In the genomic region with DNA sequence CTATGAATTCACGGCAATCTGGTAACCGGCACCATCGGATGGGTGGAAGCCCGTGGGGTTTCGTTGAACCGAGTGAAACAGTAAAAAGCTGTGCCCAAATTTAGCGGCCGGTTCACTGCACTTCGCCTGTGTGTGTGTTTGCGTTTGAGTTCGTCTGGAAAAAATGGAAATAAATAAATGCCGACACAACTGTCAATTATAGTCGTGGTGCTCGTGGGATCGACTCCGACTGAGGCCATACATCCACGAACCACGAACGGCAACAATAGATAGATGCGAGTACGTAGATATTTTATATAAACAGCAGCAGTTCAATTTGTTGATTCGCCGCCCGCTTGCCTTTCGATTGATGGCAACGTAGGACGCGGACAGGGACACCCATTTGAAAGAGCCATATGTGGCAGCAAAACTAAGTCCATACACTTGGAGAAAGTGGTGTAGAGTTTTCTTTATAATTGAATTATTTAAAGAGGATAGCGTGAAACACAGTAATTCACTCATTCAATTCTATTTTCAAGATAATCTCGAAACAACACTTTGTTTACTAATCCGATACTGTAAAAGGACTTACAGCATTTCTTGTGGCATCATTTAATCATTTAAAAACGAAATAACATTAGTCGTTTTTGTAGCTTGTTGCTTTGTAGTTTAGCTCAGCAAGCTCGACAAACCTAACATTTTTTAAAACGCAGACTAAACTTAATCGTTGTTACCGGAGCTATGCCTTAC, we compare ENCODE assay signal across 1 fruit fly cellular context.
TF ChIP-seq lines count a peak whose summit lies in the region.

No protein-coding gene starts in this region.

TF ChIP-seq in whole organism, embryonic, 481 proteins besides CTCF, POLR2A, EP300 and RAD21 (continued from another document and continues in another):
- TF ChIP-seq CG33213 (GFP tag; optimal IDR thresholded peaks at IDR 0.05; lab: Kevin White, UChicago) (no peak), HLHmδ (GFP tag; optimal IDR thresholded peaks at IDR 0.05; lab: Kevin White, UChicago) (peak; percentile 10), ATbp (GFP tag; optimal IDR thresholded peaks at IDR 0.05; lab: Kevin White, UChicago) (no peak), Lpt (GFP tag; optimal IDR thresholded peaks at IDR 0.05; lab: Kevin White, UChicago) (no peak), Ssrp (tag; optimal IDR thresholded peaks at IDR 0.05; lab: Kevin White, UChicago) (no peak), CG17359 (tag; optimal IDR thresholded peaks at IDR 0.05; lab: Kevin White, UChicago) (peak; percentile 39), CG15269 (tag; optimal IDR thresholded peaks at IDR 0.05; lab: Kevin White, UChicago) (no peak), H2.0 (GFP tag; IDR thresholded peaks at IDR 0.05; lab: Robert Waterston, UW) (0 out of 2 replicates have a peak, but pooled peaks have one; percentile 13), Hr39 (optimal IDR thresholded peaks at IDR 0.05; lab: Kevin White, UChicago) (no peak), CG18011 (GFP tag; optimal IDR thresholded peaks at IDR 0.05; lab: Kevin White, UChicago) (no peak), z (GFP tag; IDR thresholded peaks at IDR 0.05; lab: Robert Waterston, UW) (no peak), CG9609 (GFP tag; optimal IDR thresholded peaks at IDR 0.05; lab: Kevin White, UChicago) (no peak), CG1602 (GFP tag; optimal IDR thresholded peaks at IDR 0.05; lab: Kevin White, UChicago) (peak; percentile 11), Oaz (GFP tag; IDR thresholded peaks at IDR 0.05; lab: Robert Waterston, UW) (no peak), sr (GFP tag; IDR thresholded peaks at IDR 0.05; lab: Robert Waterston, UW) (no peak), Dip3 (GFP tag; optimal IDR thresholded peaks at IDR 0.05; lab: Kevin White, UChicago) (no peak), sna (GFP tag; IDR thresholded peaks at IDR 0.05; lab: Robert Waterston, UW; ENCODE audit: partially characterized antibody) (no peak), Asciz (GFP tag; optimal IDR thresholded peaks at IDR 0.05; lab: Kevin White, UChicago) (peak; percentile 18), CG31365 (tag; optimal IDR thresholded peaks at IDR 0.05; lab: Kevin White, UChicago) (no peak), ham (GFP tag; IDR thresholded peaks at IDR 0.05; lab: Robert Waterston, UW) (no peak), CG11504 (tag; optimal IDR thresholded peaks at IDR 0.05; lab: Kevin White, UChicago) (peak; percentile 34), CG11560 (tag; IDR thresholded peaks at IDR 0.05; lab: Robert Waterston, UW) (no peak), CG11456 (GFP tag; IDR thresholded peaks at IDR 0.05; lab: Robert Waterston, UW) (no peak), CG2712 (tag; optimal IDR thresholded peaks at IDR 0.05; lab: Kevin White, UChicago) (peak; percentile 1), ara (GFP tag; IDR thresholded peaks at IDR 0.05; lab: Robert Waterston, UW) (no peak), CG18476 (GFP tag; optimal IDR thresholded peaks at IDR 0.05; lab: Kevin White, UChicago) (peak; percentile 6), sd (tag; optimal IDR thresholded peaks at IDR 0.05; lab: Kevin White, UChicago) (peak; percentile 47), CoRest (tag; optimal IDR thresholded peaks at IDR 0.05; lab: Kevin White, UChicago) (peak; percentile 10), CG6689 (GFP tag; IDR thresholded peaks at IDR 0.05; lab: Robert Waterston, UW) (peak; percentile 30; the same call in 1 of the 2 replicates), slbo (GFP tag; IDR thresholded peaks at IDR 0.05; lab: Robert Waterston, UW) (no peak), D (optimal IDR thresholded peaks at IDR 0.05; lab: Kevin White, UChicago) (no peak), D (GFP tag; optimal IDR thresholded peaks at IDR 0.05; lab: Kevin White, UChicago) (peak; percentile 40), dati (GFP tag; IDR thresholded peaks at IDR 0.05; lab: Robert Waterston, UW) (no peak), CG3065 (GFP tag; optimal IDR thresholded peaks at IDR 0.05; lab: Kevin White, UChicago) (no peak), Six4 (GFP tag; optimal IDR thresholded peaks at IDR 0.05; lab: Kevin White, UChicago) (no peak), CG12769 (tag; optimal IDR thresholded peaks at IDR 0.05; lab: Kevin White, UChicago) (no peak), abd-A (tag; optimal IDR thresholded peaks at IDR 0.05; lab: Kevin White, UChicago) (peak; percentile 13), CG2116 (GFP tag; optimal IDR thresholded peaks at IDR 0.05; lab: Kevin White, UChicago) (no peak), CG9215 (GFP tag; IDR thresholded peaks at IDR 0.05; lab: Robert Waterston, UW) (no peak), CG11695 (GFP tag; IDR thresholded peaks at IDR 0.05; lab: Robert Waterston, UW) (no peak), pnt (GFP tag; optimal IDR thresholded peaks at IDR 0.05; lab: Kevin White, UChicago) (peak; percentile 6), CG17361 (GFP tag; IDR thresholded peaks at IDR 0.05; lab: Robert Waterston, UW) (peak; percentile 56; the same call in 2 of the 3 replicates), prd (optimal IDR thresholded peaks at IDR 0.05; lab: Kevin White, UChicago) (no peak), prd (GFP tag; IDR thresholded peaks at IDR 0.05; lab: Robert Waterston, UW) (peak; percentile 15; the same call in 1 of the 3 replicates), CG4617 (GFP tag; optimal IDR thresholded peaks at IDR 0.05; lab: Kevin White, UChicago; ENCODE audit: borderline replicate concordance) (no peak), pfk (GFP tag; optimal IDR thresholded peaks at IDR 0.05; lab: Kevin White, UChicago) (no peak), vnd (GFP tag; IDR thresholded peaks at IDR 0.05; lab: Robert Waterston, UW; ENCODE audit: partially characterized antibody) (no peak), gsb-n (tag; optimal IDR thresholded peaks at IDR 0.05; lab: Kevin White, UChicago) (no peak), luna (GFP tag; optimal IDR thresholded peaks at IDR 0.05; lab: Kevin White, UChicago) (no peak), CG17328 (GFP tag; IDR thresholded peaks at IDR 0.05; lab: Robert Waterston, UW) (no peak; the same call in 1 of the 2 replicates), ewg (GFP tag; optimal IDR thresholded peaks at IDR 0.05; lab: Kevin White, UChicago) (no peak), CG6272 (GFP tag; IDR thresholded peaks at IDR 0.05; lab: Robert Waterston, UW) (no peak), repo (GFP tag; optimal IDR thresholded peaks at IDR 0.05; lab: Kevin White, UChicago) (no peak), CG7786 (GFP tag; optimal IDR thresholded peaks at IDR 0.05; lab: Kevin White, UChicago) (no peak), CG10654 (GFP tag; optimal IDR thresholded peaks at IDR 0.05; lab: Kevin White, UChicago) (no peak), tna (GFP tag; IDR thresholded peaks at IDR 0.05; lab: Robert Waterston, UW; ENCODE audit: partially characterized antibody) (no peak), row (GFP tag; IDR thresholded peaks at IDR 0.05; lab: Robert Waterston, UW) (0 out of 3 replicates have a peak, but pooled peaks have one; percentile 9), yki (optimal IDR thresholded peaks at IDR 0.05; lab: Kevin White, UChicago) (no peak), E2f2 (GFP tag; IDR thresholded peaks at IDR 0.05; lab: Robert Waterston, UW) (no peak), B-H2 (GFP tag; optimal IDR thresholded peaks at IDR 0.05; lab: Kevin White, UChicago) (no peak), tll (GFP tag; optimal IDR thresholded peaks at IDR 0.05; lab: Kevin White, UChicago) (no peak), CG33557 (GFP tag; optimal IDR thresholded peaks at IDR 0.05; lab: Kevin White, UChicago) (peak; percentile 38), CG7839 (tag; optimal IDR thresholded peaks at IDR 0.05; lab: Kevin White, UChicago) (peak; percentile 11), NC2α (GFP tag; optimal IDR thresholded peaks at IDR 0.05; lab: Kevin White, UChicago) (no peak), Gsc (GFP tag; IDR thresholded peaks at IDR 0.05; lab: Robert Waterston, UW) (no peak), D19A (tag; optimal IDR thresholded peaks at IDR 0.05; lab: Kevin White, UChicago) (no peak), CG10274 (GFP tag; optimal IDR thresholded peaks at IDR 0.05; lab: Kevin White, UChicago) (no peak), al (GFP tag; IDR thresholded peaks at IDR 0.05; lab: Robert Waterston, UW) (no peak), CG7963 (GFP tag; IDR thresholded peaks at IDR 0.05; lab: Robert Waterston, UW; ENCODE audit: partially characterized antibody) (no peak), CG10209 (GFP tag; optimal IDR thresholded peaks at IDR 0.05; lab: Kevin White, UChicago) (no peak), E2f1 (GFP tag; IDR thresholded peaks at IDR 0.05; lab: Robert Waterston, UW) (no peak), mam (GFP tag; optimal IDR thresholded peaks at IDR 0.05; lab: Kevin White, UChicago) (no peak), YL-1 (GFP tag; optimal IDR thresholded peaks at IDR 0.05; lab: Kevin White, UChicago) (no peak), CG10267 (tag; optimal IDR thresholded peaks at IDR 0.05; lab: Kevin White, UChicago) (no peak), CG17186 (GFP tag; optimal IDR thresholded peaks at IDR 0.05; lab: Kevin White, UChicago) (no peak), CG13775 (GFP tag; optimal IDR thresholded peaks at IDR 0.05; lab: Kevin White, UChicago) (no peak), CG15479 (GFP tag; optimal IDR thresholded peaks at IDR 0.05; lab: Kevin White, UChicago) (no peak), CG8290 (GFP tag; optimal IDR thresholded peaks at IDR 0.05; lab: Kevin White, UChicago) (no peak), CG8290 (tag; optimal IDR thresholded peaks at IDR 0.05; lab: Kevin White, UChicago) (peak; percentile 27), kah (GFP tag; optimal IDR thresholded peaks at IDR 0.05; lab: Kevin White, UChicago) (no peak), stc (GFP tag; IDR thresholded peaks at IDR 0.05; lab: Robert Waterston, UW) (no peak), CG32767 (GFP tag; IDR thresholded peaks at IDR 0.05; lab: Robert Waterston, UW) (no peak), dmrt99B (tag; optimal IDR thresholded peaks at IDR 0.05; lab: Kevin White, UChicago) (peak; percentile 29), Camta (GFP tag; optimal IDR thresholded peaks at IDR 0.05; lab: Kevin White, UChicago) (no peak), zfh1 (GFP tag; IDR thresholded peaks at IDR 0.05; lab: Robert Waterston, UW) (peak; percentile 53; the same call in 2 of the 3 replicates), BEAF-32 (GFP tag; optimal IDR thresholded peaks at IDR 0.05; lab: Kevin White, UChicago) (no peak), CG30403 (GFP tag; optimal IDR thresholded peaks at IDR 0.05; lab: Kevin White, UChicago) (peak; percentile 5), Xbp1 (GFP tag; optimal IDR thresholded peaks at IDR 0.05; lab: Kevin White, UChicago) (peak; percentile 19), Nf-YB (GFP tag; optimal IDR thresholded peaks at IDR 0.05; lab: Kevin White, UChicago) (no peak), CG34224 (GFP tag; IDR thresholded peaks at IDR 0.05; lab: Robert Waterston, UW; ENCODE audit: partially characterized antibody) (no peak), stwl (tag; optimal IDR thresholded peaks at IDR 0.05; lab: Kevin White, UChicago) (no peak), CG11093 (GFP tag; IDR thresholded peaks at IDR 0.05; lab: Robert Waterston, UW) (no peak), gfzf (GFP tag; optimal IDR thresholded peaks at IDR 0.05; lab: Kevin White, UChicago) (no peak), nerfin-1 (tag; optimal IDR thresholded peaks at IDR 0.05; lab: Kevin White, UChicago) (peak; percentile 82), Dfd (GFP tag; optimal IDR thresholded peaks at IDR 0.05; lab: Kevin White, UChicago) (no peak), mld (GFP tag; IDR thresholded peaks at IDR 0.05; lab: Robert Waterston, UW; ENCODE audit: partially characterized antibody) (no peak), CG11696 (GFP tag; IDR thresholded peaks at IDR 0.05; lab: Robert Waterston, UW) (no peak), CG3847 (GFP tag; IDR thresholded peaks at IDR 0.05; lab: Robert Waterston, UW) (no peak), PHDP (tag; optimal IDR thresholded peaks at IDR 0.05; lab: Kevin White, UChicago) (no peak), wdn (GFP tag; IDR thresholded peaks at IDR 0.05; lab: Robert Waterston, UW) (no peak), cad (GFP tag; optimal IDR thresholded peaks at IDR 0.05; lab: Kevin White, UChicago) (no peak), ro (GFP tag; IDR thresholded peaks at IDR 0.05; lab: Robert Waterston, UW) (no peak), CG2202 (tag; optimal IDR thresholded peaks at IDR 0.05; lab: Kevin White, UChicago) (no peak), pan (optimal IDR thresholded peaks at IDR 0.05; lab: Kevin White, UChicago) (no peak), pan (GFP tag; optimal IDR thresholded peaks at IDR 0.05 in 1 of 2, IDR thresholded peaks at IDR 0.05 in 1 of 2) (no peak), CG16863 (GFP tag; optimal IDR thresholded peaks at IDR 0.05; lab: Kevin White, UChicago) (peak; percentile 5), CG6813 (GFP tag; optimal IDR thresholded peaks at IDR 0.05; lab: Kevin White, UChicago) (no peak), CG15601 (tag; optimal IDR thresholded peaks at IDR 0.05; lab: Kevin White, UChicago) (peak; percentile 51), cg (GFP tag; optimal IDR thresholded peaks at IDR 0.05; lab: Kevin White, UChicago) (peak; percentile 53), Doc3 (GFP tag; IDR thresholded peaks at IDR 0.05; lab: Robert Waterston, UW; ENCODE audit: partially characterized antibody) (no peak), CG2889 (GFP tag; IDR thresholded peaks at IDR 0.05; lab: Robert Waterston, UW) (no peak), HLH3B (GFP tag; IDR thresholded peaks at IDR 0.05; lab: Robert Waterston, UW) (0 out of 2 replicates have a peak, but pooled peaks have one; percentile 11), CG7745 (tag; optimal IDR thresholded peaks at IDR 0.05; lab: Kevin White, UChicago) (no peak), Oli (tag; optimal IDR thresholded peaks at IDR 0.05; lab: Kevin White, UChicago) (no peak), CG18599 (GFP tag; optimal IDR thresholded peaks at IDR 0.05; lab: Kevin White, UChicago) (no peak), Dll (GFP tag; IDR thresholded peaks at IDR 0.05; lab: Robert Waterston, UW; ENCODE audit: partially characterized antibody) (no peak), lab (GFP tag; optimal IDR thresholded peaks at IDR 0.05; lab: Kevin White, UChicago) (peak; percentile 12), Vsx1 (GFP tag; optimal IDR thresholded peaks at IDR 0.05; lab: Kevin White, UChicago) (no peak), sisA (GFP tag; IDR thresholded peaks at IDR 0.05; lab: Robert Waterston, UW) (peak; percentile 22; the same call in 1 of the 2 replicates), CG1832 (GFP tag; optimal IDR thresholded peaks at IDR 0.05; lab: Kevin White, UChicago) (no peak), Mes4 (GFP tag; optimal IDR thresholded peaks at IDR 0.05; lab: Kevin White, UChicago) (no peak), CG14710 (tag; optimal IDR thresholded peaks at IDR 0.05; lab: Kevin White, UChicago) (peak; percentile 30), pb (GFP tag; optimal IDR thresholded peaks at IDR 0.05; lab: Kevin White, UChicago) (no peak), hb (GFP tag; IDR thresholded peaks at IDR 0.05; lab: Robert Waterston, UW; ENCODE audit: partially characterized antibody) (no peak), CG12391 (tag; optimal IDR thresholded peaks at IDR 0.05; lab: Kevin White, UChicago) (peak; percentile 10), jing (GFP tag; optimal IDR thresholded peaks at IDR 0.05; lab: Kevin White, UChicago) (peak; percentile 3)
